Worm (Caenorhabditis elegans) whole organism, L4/young adult: ENCODE measurements around the gene D1054.8.

Source experiments
- W03F9.2 ChIP-seq: fragments of 150-350 bp; optimal IDR thresholded peaks from 2 replicates; lab custom pipeline; 2014; ENCODE audit warnings: missing biosample characterization, missing genetic modification characterization
- dao-5 ChIP-seq: sonication (generic microtip); optimal IDR thresholded peaks from 2 replicates; lab custom pipeline; 2016; ENCODE audit warnings: missing genotype, missing genetic modification characterization, moderate library complexity, missing compliant biosample characterization
- him-1 ChIP-seq: sonication (generic microtip); optimal IDR thresholded peaks from 2 replicates; lab custom pipeline; 2016; ENCODE audit warnings: missing genotype, missing genetic modification reagents, missing genetic modification characterization, missing compliant biosample characterization

DNA sequence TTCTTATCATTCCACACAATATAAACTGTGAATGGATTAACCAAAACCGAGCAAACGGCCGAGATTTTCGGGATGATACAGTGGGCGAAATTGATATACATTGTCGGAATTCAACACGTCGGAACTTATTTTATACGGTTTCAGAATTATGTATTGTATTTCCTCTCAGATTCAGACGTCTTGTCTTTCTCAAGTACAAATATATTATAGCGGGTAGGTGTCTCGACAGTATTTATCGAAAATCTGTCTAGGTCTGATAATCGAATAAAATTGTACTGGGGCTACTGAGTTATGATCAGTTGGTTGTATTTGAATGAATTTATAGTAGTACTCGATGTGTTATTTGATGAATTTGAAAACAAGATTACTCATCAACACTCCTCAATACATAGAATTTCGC is 40.5 kb upstream of the D1054.8 start, which contains the start of gene srj-22:
- no peak for TF ChIP-seq dao-5 (tag; lab: Kevin White, UChicago)
- TF ChIP-seq him-1 = no peak
- no peak for TF ChIP-seq W03F9.2 (tag; lab: Kevin White, UChicago)
